Worm (Caenorhabditis elegans) whole organism, L4 larva: ENCODE results near the gene R09B5.11.

ENCODE experiments used
- ZK546.5 ChIP-seq, 2 experiments: sonication (generic microtip); optimal IDR thresholded peaks; 2 replicates each; lab custom pipeline; 2017; ENCODE audit warnings: missing biosample characterization in 2 of 2, missing genetic modification characterization in 2 of 2
- aha-1 ChIP-seq: fragments of 150-350 bp; peaks from one replicate; lab custom pipeline; 2014; ENCODE audit warnings: missing biosample characterization, missing genetic modification characterization
- ama-1 ChIP-seq: fragments of 150-350 bp; optimal IDR thresholded peaks from 2 replicates; lab custom pipeline; 2014; ENCODE audit warnings: inconsistent platforms, mixed read lengths
- attf-4 ChIP-seq: sonication (generic microtip); optimal IDR thresholded peaks from 3 replicates; lab custom pipeline; 2017; ENCODE audit warnings: missing biosample characterization, missing genetic modification characterization
- ceh-28 ChIP-seq: fragments of 150-350 bp; optimal IDR thresholded peaks from 2 replicates; lab custom pipeline; 2014; ENCODE audit warnings: missing biosample characterization, missing genetic modification reagents, missing genetic modification characterization
- ceh-62 ChIP-seq: sonication (generic microtip); optimal IDR thresholded peaks from 2 replicates; lab custom pipeline; 2017; ENCODE audit warnings: missing biosample characterization, missing genetic modification characterization
- ceh-82 ChIP-seq: sonication (generic microtip); optimal IDR thresholded peaks from 2 replicates; lab custom pipeline; 2017; ENCODE audit warnings: missing biosample characterization, missing genetic modification characterization
- ces-1 ChIP-seq: fragments of 150-350 bp; sonication (generic microtip); optimal IDR thresholded peaks from 4 replicates; lab custom pipeline; 2014; ENCODE audit warnings: missing biosample characterization, missing genetic modification reagents, missing genetic modification characterization
- daf-16 ChIP-seq, 3 experiments: sonication (generic microtip); optimal IDR thresholded peaks; 2 replicates each; lab custom pipeline; 2016 to 2017; ENCODE audit warnings: missing genetic modification characterization in 3 of 3, missing genetic modification reagents in 3 of 3, mild to moderate bottlenecking in 2 of 3, missing compliant biosample characterization in 2 of 3, missing biosample characterization in 1 of 3, moderate library complexity in 1 of 3
- daf-19 ChIP-seq: fragments of 200-800 bp; sonication (Bioruptor generic); conservative IDR thresholded peaks from 2 replicates; pipeline ENCODE4 v1.3.6; 2022; ENCODE audit warnings: missing genetic modification characterization, missing compliant biosample characterization
- dmd-6 ChIP-seq: fragments of 200-800 bp; sonication (Bioruptor generic); IDR thresholded peaks from 2 replicates; pipeline ENCODE4 v1.3.6; 2022; ENCODE audit warnings: missing genetic modification reagents, missing genetic modification characterization, missing compliant biosample characterization
- dmd-8 ChIP-seq: fragments of 200-800 bp; sonication (Bioruptor generic); IDR thresholded peaks from 2 replicates; pipeline ENCODE4 v1.3.6; 2022; ENCODE audit warnings: missing genetic modification characterization, missing compliant biosample characterization
- dve-1 ChIP-seq: sonication (generic microtip); optimal IDR thresholded peaks from 2 replicates; lab custom pipeline; 2017; ENCODE audit warnings: antibody characterized with exemption, mild to moderate bottlenecking, missing genetic modification characterization, missing compliant biosample characterization; ENCODE audit not compliant: insufficient read depth
- egl-27 ChIP-seq: sonication (generic microtip); optimal IDR thresholded peaks from 3 replicates; lab custom pipeline; 2017; ENCODE audit warnings: missing biosample characterization, missing genetic modification reagents, missing genetic modification characterization
- fkh-10 ChIP-seq: fragments of 150-350 bp; optimal IDR thresholded peaks from 2 replicates; lab custom pipeline; 2014; ENCODE audit warnings: missing biosample characterization, missing genetic modification reagents, missing genetic modification characterization
- hif-1 ChIP-seq, 2 experiments: sonication (generic microtip); optimal IDR thresholded peaks; 2 replicates each; lab custom pipeline; 2016 to 2017; ENCODE audit warnings: missing compliant biosample characterization in 2 of 2, missing genetic modification characterization in 2 of 2, missing genetic modification reagents in 2 of 2, missing genotype in 2 of 2, mild to moderate bottlenecking in 1 of 2
- hlh-11 ChIP-seq: fragments of 200-800 bp; sonication (Bioruptor generic); optimal IDR thresholded peaks from 2 replicates; lab custom pipeline; 2018; ENCODE audit warnings: mild to moderate bottlenecking, missing genetic modification characterization, missing compliant biosample characterization
- hlh-30 ChIP-seq: sonication (generic microtip); optimal IDR thresholded peaks from 2 replicates; lab custom pipeline; 2017; ENCODE audit warnings: antibody characterized with exemption, mild to moderate bottlenecking, missing genetic modification characterization, missing compliant biosample characterization; ENCODE audit not compliant: insufficient read depth
- lin-1 ChIP-seq: fragments of 200-800 bp; sonication (Bioruptor generic); IDR thresholded peaks from 2 replicates; pipeline ENCODE4 v1.3.6; 2022; ENCODE audit warnings: missing genetic modification reagents, missing genetic modification characterization, missing compliant biosample characterization
- lin-13 ChIP-seq: fragments of 150-350 bp; optimal IDR thresholded peaks from 2 replicates; lab custom pipeline; 2014; ENCODE audit warnings: missing biosample characterization, missing genetic modification reagents, missing genetic modification characterization
- lin-39 ChIP-seq: fragments of 150-350 bp; optimal IDR thresholded peaks from 2 replicates; lab custom pipeline; 2014; ENCODE audit warnings: missing biosample characterization, missing genetic modification reagents, missing genetic modification characterization
- lir-3 ChIP-seq: sonication (generic microtip); optimal IDR thresholded peaks from 2 replicates; lab custom pipeline; 2016; ENCODE audit warnings: mild to moderate bottlenecking, missing genetic modification characterization, missing compliant biosample characterization
- lsy-2 ChIP-seq, 2 experiments: fragments of 150-350 bp in 1 of 2; sonication (generic microtip) in 1 of 2; optimal IDR thresholded peaks; 2 replicates each; lab custom pipeline; 2014 to 2017; ENCODE audit warnings: missing biosample characterization in 2 of 2, missing genetic modification characterization in 2 of 2
- mdl-1 ChIP-seq, 2 experiments: fragments of 150-350 bp in 1 of 2; sonication (generic microtip) in 1 of 2; optimal IDR thresholded peaks; 2 replicates each; lab custom pipeline; 2014 to 2017; ENCODE audit warnings: missing biosample characterization in 2 of 2, missing genetic modification characterization in 2 of 2
- mdt-29 ChIP-seq: fragments of 200-800 bp; sonication (Bioruptor generic); IDR thresholded peaks from 2 replicates; pipeline ENCODE4 v1.3.6; 2022; ENCODE audit warnings: missing genetic modification reagents, missing genetic modification characterization, missing compliant biosample characterization
- mxl-2 ChIP-seq: fragments of 200-800 bp; sonication (Bioruptor generic); conservative IDR thresholded peaks from 2 replicates; pipeline ENCODE4 v1.3.6; 2022; ENCODE audit warnings: missing genetic modification reagents, missing genetic modification characterization, missing compliant biosample characterization
- nhr-10 ChIP-seq: fragments of 150-350 bp; optimal IDR thresholded peaks from 2 replicates; lab custom pipeline; 2014; ENCODE audit warnings: missing biosample characterization, missing genetic modification characterization
- nhr-102 ChIP-seq: sonication (generic microtip); optimal IDR thresholded peaks from 2 replicates; lab custom pipeline; 2016; ENCODE audit warnings: mild to moderate bottlenecking, missing genetic modification characterization, moderate library complexity, missing compliant biosample characterization
- nhr-28 ChIP-seq: fragments of 150-350 bp; optimal IDR thresholded peaks from 2 replicates; lab custom pipeline; 2014; ENCODE audit warnings: missing biosample characterization, missing genetic modification characterization
- nhr-48 ChIP-seq: sonication (generic microtip); optimal IDR thresholded peaks from 2 replicates; lab custom pipeline; 2016; ENCODE audit warnings: mild to moderate bottlenecking, missing genetic modification characterization, missing compliant biosample characterization
- nhr-76 ChIP-seq: fragments of 150-350 bp; optimal IDR thresholded peaks from 2 replicates; lab custom pipeline; 2014; ENCODE audit warnings: missing biosample characterization, missing genetic modification characterization
- nhr-77 ChIP-seq: fragments of 150-350 bp; optimal IDR thresholded peaks from 2 replicates; lab custom pipeline; 2014; ENCODE audit warnings: missing biosample characterization, missing genetic modification characterization
- pha-4 ChIP-seq, 2 experiments: fragments of 150-350 bp in 1 of 2; fragments of 200-800 bp in 1 of 2; sonication (Bioruptor generic) in 1 of 2; IDR thresholded peaks in 1 of 2; optimal IDR thresholded peaks in 1 of 2; 2 replicates each; pipeline versions ENCODE4 v1.3.6 to Lab custom; 2014 to 2022; ENCODE audit warnings: missing genetic modification characterization in 2 of 2, missing genetic modification reagents in 2 of 2, missing biosample characterization in 1 of 2, missing compliant biosample characterization in 1 of 2
- php-3 ChIP-seq: fragments of 200-800 bp; sonication (Bioruptor generic); IDR thresholded peaks from 2 replicates; pipeline ENCODE4 v1.3.6; 2022; ENCODE audit warnings: missing genetic modification reagents, missing genetic modification characterization, missing compliant biosample characterization
- pqm-1 ChIP-seq: sonication (generic microtip); optimal IDR thresholded peaks from 2 replicates; lab custom pipeline; 2017; ENCODE audit warnings: missing biosample characterization, missing genetic modification characterization
- rbr-2 ChIP-seq: sonication (generic microtip); optimal IDR thresholded peaks from 2 replicates; lab custom pipeline; 2016; ENCODE audit warnings: missing genotype, missing genetic modification characterization, missing compliant biosample characterization
- sdz-12 ChIP-seq: fragments of 200-800 bp; sonication (Bioruptor generic); optimal IDR thresholded peaks from 2 replicates; lab custom pipeline; 2018; ENCODE audit warnings: mild to moderate bottlenecking, missing genetic modification characterization, missing compliant biosample characterization
- set-16 ChIP-seq: fragments of 200-800 bp; sonication (Bioruptor generic); IDR thresholded peaks from 2 replicates; pipeline ENCODE4 v1.3.6; 2022; ENCODE audit warnings: missing genetic modification reagents, missing genetic modification characterization, missing compliant biosample characterization
- tra-1 ChIP-seq: fragments of 200-800 bp; sonication (Bioruptor generic); IDR thresholded peaks from 2 replicates; pipeline ENCODE4 v1.3.6; 2022; ENCODE audit warnings: missing genetic modification reagents, missing genetic modification characterization, missing compliant biosample characterization
- unc-39 ChIP-seq: sonication (generic microtip); optimal IDR thresholded peaks from 2 replicates; lab custom pipeline; 2017; ENCODE audit warnings: missing biosample characterization, missing genetic modification characterization
- zag-1 ChIP-seq: fragments of 150-350 bp; optimal IDR thresholded peaks from 2 replicates; lab custom pipeline; 2014; ENCODE audit warnings: missing biosample characterization, missing genetic modification characterization
- zip-11 ChIP-seq: fragments of 200-800 bp; sonication (Bioruptor generic); IDR thresholded peaks from 2 replicates; pipeline ENCODE4 v1.3.6; 2022; ENCODE audit warnings: missing genetic modification characterization, missing compliant biosample characterization
- ztf-11 ChIP-seq: fragments of 150-350 bp; optimal IDR thresholded peaks from 2 replicates; lab custom pipeline; 2014; ENCODE audit warnings: missing biosample characterization, missing genetic modification characterization

Gene R09B5.11

DNA sequence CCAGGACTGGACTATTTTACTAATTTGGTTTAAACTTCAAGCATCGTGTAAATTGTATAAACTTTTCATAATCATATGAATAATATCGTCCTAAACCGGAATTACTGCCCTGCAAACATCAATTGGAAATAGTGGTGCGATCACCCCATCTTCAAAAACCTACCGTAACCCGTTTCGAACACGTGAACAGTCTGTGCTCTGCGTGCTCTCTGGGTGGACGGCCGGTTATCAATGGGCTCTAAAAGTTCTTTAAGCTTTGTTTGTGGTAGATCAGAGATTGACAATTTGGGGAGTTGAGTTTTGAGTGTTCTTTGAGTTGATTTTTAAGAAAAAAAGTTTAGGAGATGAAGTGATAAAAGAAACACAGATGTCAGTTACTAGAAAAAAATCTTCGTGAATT, 17.6 kb downstream of the R09B5.11 start:
- TF ChIP-seq lsy-2 (tag; optimal IDR thresholded peaks at IDR 0.05; lab: Kevin White, UChicago) (peak in 1 of 2 experiments; percentile 22), lir-3 (tag; lab: Kevin White, UChicago) (no peak), attf-4 (no peak), ceh-82 (tag; lab: Kevin White, UChicago) (no peak), nhr-10 (tag; lab: Kevin White, UChicago) (peak; percentile 64), lin-13 (GFP tag; lab: Kevin White, UChicago) (no peak), nhr-76 (tag; lab: Kevin White, UChicago) (no peak), tra-1 (peak; percentile 34; the same call in 1 of the 2 replicates), dve-1 (tag; lab: Kevin White, UChicago) (peak; percentile 95), mdl-1 (tag; optimal IDR thresholded peaks at IDR 0.05; lab: Kevin White, UChicago) (peak in 1 of 2 experiments; percentile 3), set-16 (GFP tag; lab: Robert Waterston, UW) (no peak), egl-27 (tag; lab: Kevin White, UChicago) (no peak), hlh-30 (tag; lab: Kevin White, UChicago) (peak; percentile 35), nhr-28 (peak; percentile 72), mxl-2 (GFP tag; lab: Robert Waterston, UW) (peak; percentile 92), ztf-11 (tag; lab: Kevin White, UChicago) (no peak), dmd-6 (GFP tag; lab: Robert Waterston, UW) (peak; percentile 96), nhr-77 (tag; lab: Kevin White, UChicago) (peak; percentile 89), zag-1 (no peak), ZK546.5 (tag; optimal IDR thresholded peaks at IDR 0.05; lab: Kevin White, UChicago) (no peak), nhr-102 (peak; percentile 65), hlh-11 (peak; percentile 77), sdz-12 (no peak), ceh-28 (tag; lab: Kevin White, UChicago) (no peak), daf-19 (GFP tag; lab: Robert Waterston, UW) (no peak), ama-1 (lab: Kevin White, UChicago) (no peak), pha-4 (GFP tag; IDR thresholded peaks at IDR 0.05; lab: Robert Waterston, UW) (peak; percentile 34; the same call in 1 of the 2 replicates), pha-4 (tag; optimal IDR thresholded peaks at IDR 0.05; lab: Kevin White, UChicago) (no peak), fkh-10 (GFP tag; lab: Kevin White, UChicago) (no peak), ces-1 (no peak), php-3 (GFP tag; lab: Robert Waterston, UW) (no peak), nhr-48 (tag; lab: Kevin White, UChicago) (peak; percentile 72), hif-1 (tag; optimal IDR thresholded peaks at IDR 0.05; lab: Kevin White, UChicago) (peak in 1 of 2 experiments; percentile 15), lin-39 (no peak), daf-16 (GFP tag; optimal IDR thresholded peaks at IDR 0.05; lab: Kevin White, UChicago) (no peak), daf-16 (tag; optimal IDR thresholded peaks at IDR 0.05; lab: Kevin White, UChicago) (peak; percentile 82), mdt-29 (peak; percentile 91)

DNA sequence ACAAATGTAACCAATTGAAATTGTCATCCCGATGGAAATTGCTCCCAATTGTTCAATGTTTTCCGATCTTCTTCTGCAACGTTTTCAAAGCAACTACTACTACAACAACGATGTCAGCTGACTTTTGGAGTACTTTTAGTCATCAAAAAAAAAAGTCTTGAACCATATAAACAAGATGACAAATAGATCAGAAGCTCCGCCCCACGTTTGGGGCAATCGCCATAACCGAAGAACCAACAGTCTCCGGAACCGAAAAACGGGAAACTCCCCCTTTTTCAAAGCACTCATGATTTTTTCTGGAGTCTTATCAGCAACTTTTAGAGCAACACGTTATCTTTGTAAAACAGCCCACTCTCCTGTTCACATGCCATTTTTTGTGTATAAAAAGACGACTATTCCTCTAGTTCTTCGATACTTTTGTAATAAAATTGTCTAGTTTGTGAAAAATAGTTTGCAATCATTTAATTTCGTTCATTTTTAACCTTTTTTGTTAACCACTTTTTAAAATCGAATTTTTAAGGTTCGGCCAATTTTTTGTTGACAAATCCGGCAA, 20.4 kb downstream of the R09B5.11 start:
- TF ChIP-seq rbr-2 (tag; lab: Kevin White, UChicago) (no peak), ceh-62 (no peak), nhr-48 (tag; lab: Kevin White, UChicago) (peak; percentile 18), aha-1 (tag; lab: Kevin White, UChicago) (peak; percentile 66), dmd-8 (GFP tag; lab: Robert Waterston, UW) (no peak), dve-1 (tag; lab: Kevin White, UChicago) (peak; percentile 44), pqm-1 (tag; lab: Kevin White, UChicago) (peak; percentile 43), php-3 (GFP tag; lab: Robert Waterston, UW) (peak; percentile 18; the same call in 1 of the 2 replicates), daf-16 (GFP tag; optimal IDR thresholded peaks at IDR 0.05; lab: Kevin White, UChicago) (no peak), daf-16 (tag; optimal IDR thresholded peaks at IDR 0.05; lab: Kevin White, UChicago) (peak; percentile 81), dmd-6 (GFP tag; lab: Robert Waterston, UW) (peak; percentile 81), nhr-28 (peak; percentile 67), hlh-11 (peak; percentile 66), hlh-30 (tag; lab: Kevin White, UChicago) (peak; percentile 43), mxl-2 (GFP tag; lab: Robert Waterston, UW) (peak; percentile 78), tra-1 (no peak), nhr-77 (tag; lab: Kevin White, UChicago) (peak; percentile 47), lin-1 (no peak), unc-39 (tag; lab: Kevin White, UChicago) (no peak), zip-11 (no peak)
- TF ChIP-seq, all 104 proteins: peak for 12
